Fruit fly (Drosophila melanogaster) whole organism, embryonic: Measurements from ENCODE around the gene Ser.

Experiments
- Abd-B ChIP-seq: fragments of 200-800 bp; sonication (Bioruptor generic); optimal IDR thresholded peaks from 2 replicates; lab custom pipeline; 2018; ENCODE audit warnings: missing biosample characterization, mild to moderate bottlenecking, missing genetic modification characterization, moderate library complexity
- B-H1 ChIP-seq: fragments of 200-800 bp; sonication (Bioruptor generic); IDR thresholded peaks from 3 replicates; pipeline ENCODE4 v1.3.6; 2022; ENCODE audit warnings: missing biosample characterization, missing genetic modification characterization
- Bdp1 ChIP-seq: fragments of 200-800 bp; sonication (Bioruptor generic); optimal IDR thresholded peaks from 3 replicates; lab custom pipeline; 2016; ENCODE audit warnings: missing biosample characterization, missing genetic modification characterization
- Bteb2 ChIP-seq: fragments of 200-800 bp; sonication (Bioruptor generic); optimal IDR thresholded peaks from 2 replicates; lab custom pipeline; 2016; ENCODE audit warnings: missing biosample characterization, missing genetic modification characterization
- C15 ChIP-seq: fragments of 200-800 bp; sonication (Bioruptor generic); IDR thresholded peaks from 3 replicates; pipeline ENCODE4 v1.3.6; 2022; ENCODE audit warnings: missing biosample characterization, missing genetic modification characterization
- CG10147 ChIP-seq: fragments of 200-800 bp; sonication (Bioruptor generic); optimal IDR thresholded peaks from 2 replicates; lab custom pipeline; 2019; ENCODE audit warnings: missing biosample characterization, mild to moderate bottlenecking, missing genetic modification characterization, moderate library complexity
- CG11247 ChIP-seq: fragments of 200-800 bp; sonication (Bioruptor generic); IDR thresholded peaks from 2 replicates; pipeline ENCODE4 v1.3.6; 2022; ENCODE audit warnings: missing biosample characterization, missing genetic modification characterization
- CG11398 ChIP-seq: fragments of 200-800 bp; sonication (Bioruptor generic); optimal IDR thresholded peaks from 2 replicates; lab custom pipeline; 2016; ENCODE audit warnings: missing biosample characterization, missing genetic modification characterization
- CG11456 ChIP-seq: fragments of 200-800 bp; sonication (Bioruptor generic); IDR thresholded peaks from 3 replicates; pipeline ENCODE4 v1.3.6; 2022; ENCODE audit warnings: missing biosample characterization, missing genetic modification characterization
- CG11723 ChIP-seq: fragments of 200-800 bp; sonication (Bioruptor generic); optimal IDR thresholded peaks from 2 replicates; lab custom pipeline; 2017; ENCODE audit warnings: missing biosample characterization, mild to moderate bottlenecking, missing genetic modification characterization
- CG14667 ChIP-seq: fragments of 200-800 bp; sonication (Bioruptor generic); IDR thresholded peaks from 2 replicates; pipeline ENCODE4 v1.3.6; 2022; ENCODE audit warnings: missing biosample characterization, missing genetic modification characterization
- CG15696 ChIP-seq: fragments of 200-800 bp; sonication (Bioruptor generic); optimal IDR thresholded peaks from 2 replicates; lab custom pipeline; 2019; ENCODE audit warnings: missing biosample characterization, mild to moderate bottlenecking, missing genetic modification characterization, moderate library complexity
- CG1603 ChIP-seq: fragments of 200-800 bp; sonication (Bioruptor generic); optimal IDR thresholded peaks from 2 replicates; lab custom pipeline; 2019; ENCODE audit warnings: missing biosample characterization, mild to moderate bottlenecking, missing genetic modification characterization, moderate library complexity
- CG16779 ChIP-seq: fragments of 200-800 bp; sonication (Bioruptor generic); IDR thresholded peaks from 2 replicates; pipeline ENCODE4 v1.3.6; 2022; ENCODE audit warnings: missing biosample characterization, missing genetic modification characterization
- CG17186 ChIP-seq: fragments of 200-800 bp; sonication (Bioruptor generic); optimal IDR thresholded peaks from 3 replicates; lab custom pipeline; 2017; ENCODE audit warnings: missing biosample characterization, missing genetic modification reagents, missing genetic modification characterization
- CG18619 ChIP-seq: fragments of 200-800 bp; sonication (Bioruptor generic); optimal IDR thresholded peaks from 3 replicates; lab custom pipeline; 2017; ENCODE audit warnings: missing biosample characterization, mild to moderate bottlenecking, missing genetic modification characterization
- CG18764 ChIP-seq: fragments of 200-800 bp; sonication (Bioruptor generic); optimal IDR thresholded peaks from 3 replicates; lab custom pipeline; 2016; ENCODE audit warnings: missing biosample characterization, missing genetic modification characterization
- CG3838 ChIP-seq: fragments of 200-800 bp; sonication (Bioruptor generic); optimal IDR thresholded peaks from 3 replicates; lab custom pipeline; 2016; ENCODE audit warnings: missing biosample characterization, missing genetic modification characterization
- CG4282 ChIP-seq: fragments of 200-800 bp; sonication (Bioruptor generic); optimal IDR thresholded peaks from 2 replicates; lab custom pipeline; 2016; ENCODE audit warnings: missing biosample characterization, missing genetic modification characterization
- CG7745 ChIP-seq: fragments of 200-800 bp; sonication (Bioruptor generic); optimal IDR thresholded peaks from 2 replicates; lab custom pipeline; 2018; ENCODE audit warnings: missing biosample characterization, mild to moderate bottlenecking, missing genetic modification characterization, moderate library complexity
- CG8924 ChIP-seq: fragments of 200-800 bp; optimal IDR thresholded peaks from 3 replicates; lab custom pipeline; 2019; ENCODE audit warnings: missing biosample characterization, mild to moderate bottlenecking, missing genetic modification characterization, moderate library complexity
- CkIIα-i1 ChIP-seq: fragments of 200-800 bp; sonication (Bioruptor generic); IDR thresholded peaks from 2 replicates; pipeline ENCODE4 v1.3.6; 2022; ENCODE audit warnings: missing biosample characterization, missing genetic modification characterization
- D ChIP-seq, 2 experiments: fragments of 200-800 bp in 1 of 2; fragments of >200 bp in 1 of 2; sonication (Bioruptor generic) in 1 of 2; optimal IDR thresholded peaks; 2 replicates in 1 of 2; 3 replicates in 1 of 2; lab custom pipeline; 2017; ENCODE audit warnings: mild to moderate bottlenecking in 1 of 2, missing biosample characterization in 1 of 2, missing genetic modification characterization in 1 of 2, missing genetic modification reagents in 1 of 2
- D19B ChIP-seq: fragments of 200-800 bp; sonication (Bioruptor generic); optimal IDR thresholded peaks from 2 replicates; lab custom pipeline; 2017; ENCODE audit warnings: missing biosample characterization, mild to moderate bottlenecking, missing genetic modification characterization
- Dip2 ChIP-seq: fragments of 200-800 bp; sonication (Bioruptor generic); IDR thresholded peaks from 2 replicates; pipeline ENCODE4 v1.3.6; 2022; ENCODE audit warnings: missing biosample characterization, missing genetic modification characterization
- Eip74EF ChIP-seq, 2 experiments: fragments of 200-800 bp in 1 of 2; fragments of >200 bp in 1 of 2; sonication (Bioruptor generic) in 1 of 2; optimal IDR thresholded peaks; 2 replicates each; lab custom pipeline; 2017 to 2019; ENCODE audit warnings: missing biosample characterization in 2 of 2, missing genetic modification characterization in 2 of 2, mild to moderate bottlenecking in 1 of 2, moderate library complexity in 1 of 2
- H15 ChIP-seq: fragments of 200-800 bp; sonication (Bioruptor generic); IDR thresholded peaks from 3 replicates; pipeline ENCODE4 v1.3.6; 2022; ENCODE audit warnings: missing biosample characterization, missing genetic modification characterization
- HmgZ ChIP-seq: fragments of 200-800 bp; sonication (Bioruptor generic); optimal IDR thresholded peaks from 2 replicates; lab custom pipeline; 2018; ENCODE audit warnings: missing biosample characterization, mild to moderate bottlenecking, missing genetic modification characterization
- Optix ChIP-seq: fragments of 200-800 bp; sonication (Bioruptor generic); IDR thresholded peaks from 3 replicates; pipeline ENCODE4 v1.3.6; 2022; ENCODE audit warnings: missing biosample characterization, missing genetic modification characterization
- Ssrp ChIP-seq: fragments of 200-800 bp; sonication (Bioruptor generic); optimal IDR thresholded peaks from 2 replicates; lab custom pipeline; 2018; ENCODE audit warnings: missing biosample characterization, mild to moderate bottlenecking, missing genetic modification characterization, moderate library complexity
- al ChIP-seq: fragments of 200-800 bp; sonication (Bioruptor generic); IDR thresholded peaks from 2 replicates; pipeline ENCODE4 v1.3.6; 2022; ENCODE audit warnings: missing biosample characterization, missing genetic modification characterization
- ato ChIP-seq: fragments of 200-800 bp; sonication (Bioruptor generic); IDR thresholded peaks from 2 replicates; pipeline ENCODE4 v1.3.6; 2022; ENCODE audit warnings: missing biosample characterization, missing genetic modification characterization; ENCODE audit not compliant: partially characterized antibody
- bab2 ChIP-seq: fragments of 200-800 bp; sonication (Bioruptor generic); optimal IDR thresholded peaks from 2 replicates; lab custom pipeline; 2016; ENCODE audit warnings: missing biosample characterization, missing genetic modification characterization
- cg ChIP-seq: fragments of 200-800 bp; sonication (Bioruptor generic); optimal IDR thresholded peaks from 3 replicates; lab custom pipeline; 2019; ENCODE audit warnings: missing biosample characterization, mild to moderate bottlenecking, missing genetic modification characterization, moderate library complexity
- crc ChIP-seq: fragments of 200-800 bp; sonication (Bioruptor generic); optimal IDR thresholded peaks from 2 replicates; lab custom pipeline; 2016; ENCODE audit warnings: missing biosample characterization, missing genetic modification characterization
- cwo ChIP-seq: fragments of 200-800 bp; sonication (Bioruptor generic); optimal IDR thresholded peaks from 3 replicates; lab custom pipeline; 2017; ENCODE audit warnings: missing biosample characterization, missing genetic modification characterization, mild to moderate bottlenecking, moderate library complexity, missing genetic modification reagents
- dmrt11E ChIP-seq: fragments of 200-800 bp; sonication (Bioruptor generic); optimal IDR thresholded peaks from 3 replicates; lab custom pipeline; 2018; ENCODE audit warnings: missing biosample characterization, mild to moderate bottlenecking, missing genetic modification characterization, moderate library complexity
- emc ChIP-seq: fragments of 200-800 bp; sonication (Bioruptor generic); optimal IDR thresholded peaks from 2 replicates; lab custom pipeline; 2016; ENCODE audit warnings: missing biosample characterization, missing genetic modification characterization
- ftz-f1 ChIP-seq: fragments of 200-800 bp; sonication (Bioruptor generic); optimal IDR thresholded peaks from 2 replicates; lab custom pipeline; 2016; ENCODE audit warnings: missing biosample characterization, missing genetic modification characterization
- gce ChIP-seq: fragments of 200-800 bp; sonication (Bioruptor generic); IDR thresholded peaks from 3 replicates; pipeline ENCODE4 v1.3.6; 2022; ENCODE audit warnings: missing biosample characterization, missing genetic modification characterization
- gro ChIP-seq: fragments of 200-800 bp; sonication (Bioruptor generic); optimal IDR thresholded peaks from 2 replicates; lab custom pipeline; 2016; ENCODE audit warnings: missing biosample characterization, missing genetic modification characterization
- hbn ChIP-seq: fragments of 200-800 bp; sonication (Bioruptor generic); IDR thresholded peaks from 2 replicates; pipeline ENCODE4 v1.3.6; 2022; ENCODE audit warnings: missing biosample characterization, missing genetic modification characterization; ENCODE audit not compliant: partially characterized antibody
- klu ChIP-seq: fragments of 200-800 bp; sonication (Bioruptor generic); IDR thresholded peaks from 2 replicates; pipeline ENCODE4 v1.3.6; 2022; ENCODE audit warnings: missing biosample characterization, missing genetic modification characterization
- kni ChIP-seq: fragments of 200-800 bp; sonication (Bioruptor generic); optimal IDR thresholded peaks from 3 replicates; lab custom pipeline; 2017; ENCODE audit warnings: mild to moderate bottlenecking, missing biosample characterization, missing genetic modification reagents, missing genetic modification characterization
- mirr ChIP-seq: fragments of 200-800 bp; sonication (Bioruptor generic); optimal IDR thresholded peaks from 3 replicates; lab custom pipeline; 2018; ENCODE audit warnings: missing biosample characterization, mild to moderate bottlenecking, missing genetic modification characterization
- sens-2 ChIP-seq: fragments of 200-800 bp; sonication (Bioruptor generic); IDR thresholded peaks from 2 replicates; pipeline ENCODE4 v1.3.6; 2022; ENCODE audit warnings: missing biosample characterization, missing genetic modification characterization
- tll ChIP-seq, 2 experiments: fragments of 200-800 bp in 1 of 2; fragments of >200 bp in 1 of 2; sonication (Bioruptor generic) in 1 of 2; optimal IDR thresholded peaks; 2 replicates each; lab custom pipeline; 2017 to 2019; ENCODE audit warnings: missing biosample characterization in 2 of 2, missing genetic modification characterization in 2 of 2, mild to moderate bottlenecking in 1 of 2, moderate library complexity in 1 of 2
- zfh1 ChIP-seq: fragments of 200-800 bp; sonication (Bioruptor generic); IDR thresholded peaks from 3 replicates; pipeline ENCODE4 v1.3.6; 2022; ENCODE audit warnings: missing biosample characterization, missing genetic modification characterization
- zfh2 ChIP-seq: fragments of 200-800 bp; sonication (Bioruptor generic); optimal IDR thresholded peaks from 2 replicates; lab custom pipeline; 2016; ENCODE audit warnings: missing biosample characterization, missing genetic modification characterization

Ser gene

dm6 chr3R:27208724-27209343 lies 14.8 kb upstream of the Ser start (continued):
- no peak for TF ChIP-seq ftz-f1 (GFP tag; lab: Kevin White, UChicago)
- peak; percentile 34 for TF ChIP-seq CG11723 (GFP tag; lab: Kevin White, UChicago)
- TF ChIP-seq CG11247 (GFP tag; lab: Robert Waterston, UW), result 0 out of 2 replicates have a peak, but pooled peaks have one; percentile 38
- TF ChIP-seq CG15696 (tag; lab: Kevin White, UChicago), result peak; percentile 73
- TF ChIP-seq D19B (GFP tag; lab: Kevin White, UChicago), result no peak
- TF ChIP-seq H15 (GFP tag; lab: Robert Waterston, UW), result no peak
- no peak for TF ChIP-seq Eip74EF (GFP tag; optimal IDR thresholded peaks at IDR 0.05; lab: Kevin White, UChicago)
- TF ChIP-seq CG3838 (GFP tag; lab: Kevin White, UChicago), result no peak
- no peak for TF ChIP-seq Bteb2 (GFP tag; lab: Kevin White, UChicago)
- TF ChIP-seq zfh1 (GFP tag; lab: Robert Waterston, UW), result peak; percentile 64; the same call in 1 of the 3 replicates
- TF ChIP-seq CG18764, result no peak
- peak; percentile 89 for TF ChIP-seq kni (GFP tag; lab: Kevin White, UChicago)
- TF ChIP-seq gce (GFP tag; lab: Robert Waterston, UW), result peak; percentile 70; the same call in 1 of the 3 replicates
- peak; percentile 42 for TF ChIP-seq CG8924 (tag; lab: Kevin White, UChicago)
- no peak for TF ChIP-seq Bdp1 (GFP tag; lab: Kevin White, UChicago)
- no peak for TF ChIP-seq CG17186 (GFP tag; lab: Kevin White, UChicago)
- TF ChIP-seq Ssrp, result no peak
- TF ChIP-seq CG11398 (GFP tag; lab: Kevin White, UChicago), result no peak
- TF ChIP-seq gro, result no peak
- TF ChIP-seq sens-2 (GFP tag; lab: Robert Waterston, UW), result no peak
- TF ChIP-seq CG1603, result peak; percentile 55
- TF ChIP-seq klu, result 0 out of 2 replicates have a peak, but pooled peaks have one; percentile 42
- peak; percentile 9 for TF ChIP-seq HmgZ
- TF ChIP-seq crc (GFP tag; lab: Kevin White, UChicago), result no peak
- TF ChIP-seq hbn (GFP tag; lab: Robert Waterston, UW), result no peak
- TF ChIP-seq cg (GFP tag; lab: Kevin White, UChicago), result no peak
- peak; percentile 58 for TF ChIP-seq bab2
- peak; percentile 33; the same call in 1 of the 3 replicates for TF ChIP-seq B-H1 (GFP tag; lab: Robert Waterston, UW)
- TF ChIP-seq dmrt11E, result peak; percentile 4
- no peak for TF ChIP-seq CG16779 (GFP tag; lab: Robert Waterston, UW)
- TF ChIP-seq CG11456, result no peak
- no peak for TF ChIP-seq D (optimal IDR thresholded peaks at IDR 0.05; lab: Kevin White, UChicago)
- TF ChIP-seq D (GFP tag; optimal IDR thresholded peaks at IDR 0.05; lab: Kevin White, UChicago), result peak; percentile 70
- no peak for TF ChIP-seq ato
- TF ChIP-seq cwo (GFP tag; lab: Kevin White, UChicago), result no peak
- TF ChIP-seq tll (GFP tag; optimal IDR thresholded peaks at IDR 0.05; lab: Kevin White, UChicago), result peak in 1 of 2 experiments; percentile 90
- TF ChIP-seq zfh2 (GFP tag; lab: Kevin White, UChicago), result no peak
- TF ChIP-seq emc (GFP tag; lab: Kevin White, UChicago), result no peak
- peak; percentile 31; the same call in 1 of the 2 replicates for TF ChIP-seq al (GFP tag; lab: Robert Waterston, UW)
- no peak for TF ChIP-seq CG4282 (GFP tag; lab: Kevin White, UChicago)
- peak; percentile 47 for TF ChIP-seq CG18619 (GFP tag; lab: Kevin White, UChicago)
- TF ChIP-seq CG7745 (tag; lab: Kevin White, UChicago), result peak; percentile 32
- no peak for TF ChIP-seq C15 (GFP tag; lab: Robert Waterston, UW)
- no peak for TF ChIP-seq mirr
- TF ChIP-seq CG10147, result no peak
- no peak for TF ChIP-seq Dip2 (GFP tag; lab: Robert Waterston, UW)
- TF ChIP-seq Abd-B, result no peak
- TF ChIP-seq CkIIα-i1 (GFP tag; lab: Robert Waterston, UW), result no peak
- no peak for TF ChIP-seq CG14667 (GFP tag; lab: Robert Waterston, UW)
- no peak for TF ChIP-seq Optix
